Fruit fly (Drosophila melanogaster): Measurements from ENCODE around the gene MED1.
A peak's percentile ranks its signal among the peaks of the same experiment; 100 is the strongest.

MED1 gene

DNA sequence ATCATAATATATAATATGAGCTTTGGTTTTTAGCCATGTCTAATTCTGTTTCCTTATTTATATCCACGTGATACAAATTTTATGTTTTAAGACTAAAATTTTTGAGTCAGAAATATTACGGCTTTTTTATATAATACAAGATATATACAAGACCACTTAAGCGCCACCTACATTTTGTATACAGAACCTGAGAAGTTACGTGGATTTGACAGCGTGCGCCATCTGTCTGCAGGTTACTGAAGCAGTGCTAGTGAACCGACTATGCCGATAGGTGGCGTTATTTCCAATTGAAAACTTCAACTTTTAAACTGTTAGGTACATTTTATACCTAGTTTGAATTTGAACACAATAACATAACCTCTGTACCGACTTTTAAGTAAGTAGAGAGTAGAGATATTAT lies 18.5 kb upstream of the MED1 start (continued):
- TF ChIP-seq gcm2 (GFP tag; optimal IDR thresholded peaks at IDR 0.05) (peak; percentile 47), Poxn (GFP tag; IDR thresholded peaks at IDR 0.05) (no peak), trem (tag; optimal IDR thresholded peaks at IDR 0.05) (peak; percentile 61), NC2β (GFP tag; optimal IDR thresholded peaks at IDR 0.05) (peak; percentile 71), oc (tag; optimal IDR thresholded peaks at IDR 0.05) (peak; percentile 25), CrebB (tag; optimal IDR thresholded peaks at IDR 0.05) (peak; percentile 18), ara (GFP tag; IDR thresholded peaks at IDR 0.05) (no peak), NK7.1 (GFP tag; optimal IDR thresholded peaks at IDR 0.05) (peak; percentile 34), dmrt99B (tag; optimal IDR thresholded peaks at IDR 0.05) (peak; percentile 57), CG3838 (GFP tag; optimal IDR thresholded peaks at IDR 0.05) (peak; percentile 23), C15 (GFP tag; IDR thresholded peaks at IDR 0.05) (no peak), mam (GFP tag; optimal IDR thresholded peaks at IDR 0.05) (peak; percentile 66), nom (GFP tag; optimal IDR thresholded peaks at IDR 0.05) (no peak), E2f1 (GFP tag; IDR thresholded peaks at IDR 0.05) (peak; percentile 55; the same call in 1 of the 2 replicates), Vsx1 (GFP tag; optimal IDR thresholded peaks at IDR 0.05) (no peak), D19A (tag; optimal IDR thresholded peaks at IDR 0.05) (peak; percentile 47), HLH54F (GFP tag; optimal IDR thresholded peaks at IDR 0.05) (peak; percentile 50), Abd-B (GFP tag; optimal IDR thresholded peaks at IDR 0.05) (peak; percentile 63), ham (GFP tag; IDR thresholded peaks at IDR 0.05) (no peak), danr (GFP tag; IDR thresholded peaks at IDR 0.05) (no peak), scrt (GFP tag; optimal IDR thresholded peaks at IDR 0.05) (no peak), CG18476 (GFP tag; optimal IDR thresholded peaks at IDR 0.05) (no peak), hkb (optimal IDR thresholded peaks at IDR 0.05) (no peak), hkb (GFP tag; IDR thresholded peaks at IDR 0.05) (peak; percentile 55; the same call in 1 of the 2 replicates), unc-4 (GFP tag; IDR thresholded peaks at IDR 0.05; ENCODE audit: partially characterized antibody) (no peak), ems (GFP tag; optimal IDR thresholded peaks at IDR 0.05) (peak; percentile 33), Lhr (GFP tag; optimal IDR thresholded peaks at IDR 0.05) (peak; percentile 85), br (optimal IDR thresholded peaks at IDR 0.05) (no peak), gcm (GFP tag; optimal IDR thresholded peaks at IDR 0.05) (peak; percentile 9), Tbp (GFP tag; optimal IDR thresholded peaks at IDR 0.05) (no peak), stwl (tag; optimal IDR thresholded peaks at IDR 0.05) (peak; percentile 68), CoRest (tag; optimal IDR thresholded peaks at IDR 0.05) (peak; percentile 76), Dad (GFP tag; optimal IDR thresholded peaks at IDR 0.05) (peak; percentile 59)

DNA sequence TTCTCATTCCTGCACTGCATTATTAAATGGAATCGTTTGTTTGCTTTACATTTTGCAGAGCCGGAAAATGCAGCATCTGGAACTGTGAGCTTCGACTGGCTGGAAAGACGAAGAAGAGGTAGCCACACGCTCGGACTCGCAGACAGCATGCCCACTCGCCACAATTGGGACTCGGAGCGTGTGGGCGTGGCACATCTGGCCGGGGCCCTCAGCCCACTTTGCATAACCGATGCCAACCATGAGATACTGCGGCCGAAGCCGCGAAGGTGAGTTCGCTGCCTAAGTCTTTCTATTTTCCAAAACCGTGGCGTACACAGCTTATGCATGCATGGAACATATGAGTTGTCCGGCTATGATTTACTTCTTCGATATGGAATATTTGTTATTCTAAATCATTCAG lies 17.9 kb upstream of the MED1 start:
- TF ChIP-seq Opbp (GFP tag; IDR thresholded peaks at IDR 0.05; ENCODE audit: partially characterized antibody) (0 out of 3 replicates have a peak, but pooled peaks have one; percentile 39), fd3F (GFP tag; optimal IDR thresholded peaks at IDR 0.05) (no peak), Ets65A (GFP tag) (peak; percentile 10), grn (GFP tag; optimal IDR thresholded peaks at IDR 0.05) (peak; percentile 3), Med (GFP tag) (peak; percentile 11), CG3726 (GFP tag; IDR thresholded peaks at IDR 0.05) (no peak), vvl (GFP tag; IDR thresholded peaks at IDR 0.05) (peak; percentile 69; the same call in 1 of the 2 replicates), nerfin-1 (tag; optimal IDR thresholded peaks at IDR 0.05) (no peak), sr (GFP tag; IDR thresholded peaks at IDR 0.05) (peak; percentile 84), CG10654 (GFP tag; optimal IDR thresholded peaks at IDR 0.05) (no peak), CG12769 (tag; optimal IDR thresholded peaks at IDR 0.05) (peak; percentile 23), CG11247 (GFP tag; IDR thresholded peaks at IDR 0.05) (peak; percentile 32; the same call in 1 of the 2 replicates)
